Worm (Caenorhabditis elegans) whole organism, L1 larva: ENCODE data around the gene Y38E10A.28.
A peak's percentile ranks its signal among the peaks of the same experiment; 100 is the strongest.

ENCODE experiments used
- C04F5.9 ChIP-seq: sonication (generic microtip); optimal IDR thresholded peaks from 2 replicates; lab custom pipeline; 2016; ENCODE audit warnings: missing genetic modification characterization, missing compliant biosample characterization
- C16A3.4 ChIP-seq: fragments of 150-350 bp; optimal IDR thresholded peaks from 2 replicates; lab custom pipeline; 2014; ENCODE audit warnings: missing biosample characterization, missing genetic modification characterization
- F16B12.6 ChIP-seq: fragments of 150-350 bp; optimal IDR thresholded peaks from 2 replicates; lab custom pipeline; 2014; ENCODE audit warnings: missing biosample characterization, missing genetic modification characterization
- alr-1 ChIP-seq: fragments of 200-800 bp; sonication (Bioruptor generic); optimal IDR thresholded peaks from 2 replicates; lab custom pipeline; 2018; ENCODE audit warnings: borderline replicate concordance, mild to moderate bottlenecking, missing genetic modification characterization, missing compliant biosample characterization
- aly-2 ChIP-seq: fragments of 150-350 bp; optimal IDR thresholded peaks from 2 replicates; lab custom pipeline; 2014; ENCODE audit warnings: missing biosample characterization, missing genetic modification characterization
- ceh-63 ChIP-seq: fragments of 200-800 bp; sonication (Bioruptor generic); optimal IDR thresholded peaks from 2 replicates; lab custom pipeline; 2018; ENCODE audit warnings: mild to moderate bottlenecking, missing genetic modification characterization, missing compliant biosample characterization
- ceh-82 ChIP-seq, 3 experiments: fragments of 150-350 bp in 1 of 3; sonication (generic microtip) in 2 of 3; optimal IDR thresholded peaks; 2 replicates each; lab custom pipeline; 2014 to 2017; ENCODE audit warnings: missing biosample characterization in 3 of 3, missing genetic modification characterization in 3 of 3
- ceh-88 ChIP-seq: fragments of 200-800 bp; sonication (Bioruptor generic); IDR thresholded peaks from 2 replicates; pipeline ENCODE4 v1.3.6; 2022; ENCODE audit warnings: missing genetic modification characterization, missing compliant biosample characterization
- ces-1 ChIP-seq: fragments of 150-350 bp; optimal IDR thresholded peaks from 2 replicates; lab custom pipeline; 2014; ENCODE audit warnings: missing biosample characterization, missing genetic modification reagents, missing genetic modification characterization
- dsc-1 ChIP-seq: sonication (generic microtip); optimal IDR thresholded peaks from 2 replicates; lab custom pipeline; 2016; ENCODE audit warnings: mild to moderate bottlenecking, missing genetic modification characterization, missing compliant biosample characterization
- efl-1 ChIP-seq, 4 experiments: fragments of 150-350 bp; optimal IDR thresholded peaks in 3 of 4; peaks in 1 of 4; 1 replicate in 1 of 4; 2 replicates in 3 of 4; lab custom pipeline; 2014; ENCODE audit warnings: missing biosample characterization in 2 of 4, missing genetic modification characterization in 2 of 4, missing genetic modification reagents in 2 of 4
- egl-27 ChIP-seq, 2 experiments: fragments of 150-350 bp in 1 of 2; sonication (generic microtip); optimal IDR thresholded peaks; 3 replicates each; lab custom pipeline; 2017 to 2018; ENCODE audit warnings: missing biosample characterization in 2 of 2, missing genetic modification characterization in 2 of 2, missing genetic modification reagents in 2 of 2
- ets-5 ChIP-seq: fragments of 200-800 bp; sonication (Bioruptor generic); IDR thresholded peaks from 2 replicates; pipeline ENCODE4 v1.3.6; 2022; ENCODE audit warnings: missing genetic modification characterization, missing compliant biosample characterization
- fkh-10 ChIP-seq: sonication (generic microtip); optimal IDR thresholded peaks from 2 replicates; lab custom pipeline; 2017; ENCODE audit warnings: missing biosample characterization, missing genetic modification reagents, missing genetic modification characterization
- fkh-4 ChIP-seq: sonication (generic microtip); optimal IDR thresholded peaks from 2 replicates; lab custom pipeline; 2016; ENCODE audit warnings: missing compliant biosample characterization, missing genetic modification characterization, borderline replicate concordance
- fkh-8 ChIP-seq: sonication (generic microtip); optimal IDR thresholded peaks from 2 replicates; lab custom pipeline; 2016; ENCODE audit warnings: mild to moderate bottlenecking, missing genetic modification characterization, missing compliant biosample characterization
- irx-1 ChIP-seq: sonication (generic microtip); optimal IDR thresholded peaks from 2 replicates; lab custom pipeline; 2016; ENCODE audit warnings: missing genetic modification characterization, missing compliant biosample characterization
- jun-1 ChIP-seq: fragments of 150-350 bp; optimal IDR thresholded peaks from 2 replicates; lab custom pipeline; 2014; ENCODE audit warnings: missing biosample characterization, missing genetic modification reagents, missing genetic modification characterization
- lin-15B ChIP-seq: fragments of 150-350 bp; sonication (generic microtip); optimal IDR thresholded peaks from 3 replicates; lab custom pipeline; 2014; ENCODE audit warnings: missing biosample characterization, missing genetic modification characterization
- lin-35 ChIP-seq, 2 experiments: fragments of 150-350 bp; optimal IDR thresholded peaks; 2 replicates each; lab custom pipeline; 2014; ENCODE audit warnings: missing biosample characterization in 2 of 2, missing genetic modification characterization in 2 of 2, missing genetic modification reagents in 2 of 2
- lin-39 ChIP-seq: fragments of 150-350 bp; optimal IDR thresholded peaks from 2 replicates; lab custom pipeline; 2014; ENCODE audit warnings: missing biosample characterization, missing genetic modification reagents, missing genetic modification characterization
- lir-3 ChIP-seq: sonication (generic microtip); optimal IDR thresholded peaks from 2 replicates; lab custom pipeline; 2016; ENCODE audit warnings: mild to moderate bottlenecking, missing genetic modification characterization, moderate library complexity, missing compliant biosample characterization; ENCODE audit not compliant: poor library complexity
- mab-9 ChIP-seq: fragments of 200-800 bp; sonication (Bioruptor generic); IDR thresholded peaks from 2 replicates; pipeline ENCODE4 v1.3.6; 2022; ENCODE audit warnings: missing genetic modification reagents, missing genetic modification characterization, missing compliant biosample characterization
- mdl-1 ChIP-seq, 2 experiments: fragments of 150-350 bp; optimal IDR thresholded peaks; 2 replicates each; lab custom pipeline; 2014 to 2017; ENCODE audit warnings: missing biosample characterization in 2 of 2, missing genetic modification characterization in 2 of 2, inconsistent platforms in 1 of 2
- mef-2 ChIP-seq: fragments of 150-350 bp; optimal IDR thresholded peaks from 2 replicates; lab custom pipeline; 2014; ENCODE audit warnings: missing biosample characterization, missing genetic modification characterization
- mep-1 ChIP-seq: fragments of 150-350 bp; optimal IDR thresholded peaks from 2 replicates; lab custom pipeline; 2014; ENCODE audit warnings: missing biosample characterization, missing genetic modification characterization
- nhr-11 ChIP-seq: fragments of 150-350 bp; optimal IDR thresholded peaks from 2 replicates; lab custom pipeline; 2014; ENCODE audit warnings: missing biosample characterization, missing genetic modification characterization
- nhr-19 ChIP-seq: fragments of 200-800 bp; sonication (Bioruptor generic); conservative IDR thresholded peaks from 2 replicates; pipeline ENCODE4 v1.3.6; 2022; ENCODE audit warnings: missing genetic modification characterization, missing compliant biosample characterization
- nhr-20 ChIP-seq: sonication (generic microtip); optimal IDR thresholded peaks from 2 replicates; lab custom pipeline; 2016; ENCODE audit warnings: mild to moderate bottlenecking, missing genetic modification characterization, missing compliant biosample characterization
- nhr-28 ChIP-seq: fragments of 150-350 bp; optimal IDR thresholded peaks from 2 replicates; lab custom pipeline; 2014; ENCODE audit warnings: missing biosample characterization, missing genetic modification characterization
- nhr-47 ChIP-seq: sonication (generic microtip); optimal IDR thresholded peaks from 2 replicates; lab custom pipeline; 2016; ENCODE audit warnings: mild to moderate bottlenecking, missing genetic modification characterization, moderate library complexity, missing compliant biosample characterization
- nhr-71 ChIP-seq: sonication (generic microtip); optimal IDR thresholded peaks from 2 replicates; lab custom pipeline; 2016; ENCODE audit warnings: mild to moderate bottlenecking, missing genetic modification characterization, moderate library complexity, missing compliant biosample characterization
- nhr-76 ChIP-seq: sonication (generic microtip); optimal IDR thresholded peaks from 2 replicates; lab custom pipeline; 2017; ENCODE audit warnings: missing biosample characterization, missing genetic modification characterization
- nhr-77 ChIP-seq: fragments of 150-350 bp; optimal IDR thresholded peaks from 2 replicates; lab custom pipeline; 2014; ENCODE audit warnings: missing biosample characterization, missing genetic modification characterization
- nhr-84 ChIP-seq: sonication (generic microtip); optimal IDR thresholded peaks from 2 replicates; lab custom pipeline; 2017; ENCODE audit warnings: missing biosample characterization, missing genetic modification characterization
- nhr-85 ChIP-seq: sonication (generic microtip); peaks from one replicate; lab custom pipeline; 2016; ENCODE audit warnings: missing genetic modification characterization, inconsistent platforms, missing compliant biosample characterization
- nhr-90 ChIP-seq: sonication (generic microtip); optimal IDR thresholded peaks from 2 replicates; lab custom pipeline; 2016; ENCODE audit warnings: mild to moderate bottlenecking, missing genetic modification characterization, missing compliant biosample characterization; ENCODE audit not compliant: poor library complexity
- rnt-1 ChIP-seq: sonication (generic microtip); optimal IDR thresholded peaks from 2 replicates; lab custom pipeline; 2016; ENCODE audit warnings: mild to moderate bottlenecking, missing genetic modification characterization, moderate library complexity, missing compliant biosample characterization
- skn-1 ChIP-seq: fragments of 150-350 bp; optimal IDR thresholded peaks from 2 replicates; lab custom pipeline; 2014; ENCODE audit warnings: missing biosample characterization, missing genetic modification characterization
- snpc-4 ChIP-seq: fragments of 150-350 bp; optimal IDR thresholded peaks from 2 replicates; lab custom pipeline; 2014; ENCODE audit warnings: missing biosample characterization, missing genetic modification characterization
- sptf-1 ChIP-seq: fragments of 150-350 bp; optimal IDR thresholded peaks from 2 replicates; lab custom pipeline; 2014; ENCODE audit warnings: missing biosample characterization, missing genetic modification characterization
- swsn-7 ChIP-seq: sonication (generic microtip); optimal IDR thresholded peaks from 2 replicates; lab custom pipeline; 2016; ENCODE audit warnings: missing genetic modification characterization, missing compliant biosample characterization
- tlp-1 ChIP-seq: fragments of 150-350 bp; optimal IDR thresholded peaks from 2 replicates; lab custom pipeline; 2014; ENCODE audit warnings: missing biosample characterization, missing genetic modification characterization
- unc-130 ChIP-seq: fragments of 150-350 bp; optimal IDR thresholded peaks from 2 replicates; lab custom pipeline; 2017; ENCODE audit warnings: missing biosample characterization, missing genetic modification characterization, inconsistent platforms
- unc-30 ChIP-seq: sonication (generic microtip); optimal IDR thresholded peaks from 2 replicates; lab custom pipeline; 2017; ENCODE audit warnings: missing biosample characterization, missing genetic modification characterization
- unc-98 ChIP-seq: fragments of 200-800 bp; sonication (Bioruptor generic); IDR thresholded peaks from 2 replicates; pipeline ENCODE4 v1.3.6; 2022; ENCODE audit warnings: missing genetic modification characterization, missing compliant biosample characterization
- vab-15 ChIP-seq: sonication (generic microtip); optimal IDR thresholded peaks from 2 replicates; lab custom pipeline; 2017; ENCODE audit warnings: missing genotype, mild to moderate bottlenecking, missing genetic modification characterization, missing compliant biosample characterization
- xbp-1 ChIP-seq: sonication (generic microtip); optimal IDR thresholded peaks from 2 replicates; lab custom pipeline; 2016; ENCODE audit warnings: missing genetic modification characterization, missing compliant biosample characterization
- zag-1 ChIP-seq: fragments of 150-350 bp; optimal IDR thresholded peaks from 2 replicates; lab custom pipeline; 2014; ENCODE audit warnings: missing biosample characterization, missing genetic modification characterization
- zip-4 ChIP-seq: fragments of 200-800 bp; sonication (Bioruptor generic); optimal IDR thresholded peaks from 2 replicates; lab custom pipeline; 2018; ENCODE audit warnings: mild to moderate bottlenecking, missing genetic modification characterization, moderate library complexity, missing compliant biosample characterization
- ztf-11 ChIP-seq, 2 experiments: sonication (generic microtip); optimal IDR thresholded peaks; 2 replicates each; lab custom pipeline; 2016 to 2017; ENCODE audit warnings: missing genetic modification characterization in 2 of 2, missing biosample characterization in 1 of 2, missing compliant biosample characterization in 1 of 2

The Y38E10A.28 gene

ce11 chrII:12678867-12679134, 49.3 kb downstream of the Y38E10A.28 start, which contains the start of gene Y38E10A.24:
Gene Y38E10A.24, plus strand, starts transcription at chrII:12679035.
- TF ChIP-seq nhr-20 (tag; lab: Kevin White, UChicago) (no peak), unc-30 (tag; lab: Kevin White, UChicago) (no peak), nhr-11 (tag; lab: Kevin White, UChicago) (no peak), ceh-88 (GFP tag; lab: Robert Waterston, UW) (no peak), ceh-63 (GFP tag; lab: Kevin White, UChicago) (no peak), lin-39 (tag; lab: Kevin White, UChicago) (no peak), fkh-10 (no peak), vab-15 (tag; lab: Kevin White, UChicago) (no peak), nhr-19 (GFP tag; lab: Robert Waterston, UW) (no peak), nhr-85 (no peak), unc-98 (no peak), fkh-4 (tag; lab: Kevin White, UChicago) (no peak), nhr-76 (tag; lab: Kevin White, UChicago) (no peak), nhr-71 (no peak), nhr-90 (no peak), lin-15B (tag; lab: Kevin White, UChicago) (no peak), irx-1 (no peak)
- TF ChIP-seq, all 84 proteins: peak for 0

ce11 chrII:12679635-12680034, 50.1 kb downstream of the Y38E10A.28 start, which contains the start of the genes Y38E10A.33 and cox-10:
Gene Y38E10A.33, minus strand, starts transcription at chrII:12679646.
Gene cox-10, plus strand, starts transcription at chrII:12679954.
- TF ChIP-seq unc-30 (tag; lab: Kevin White, UChicago) (no peak), nhr-84 (tag; lab: Kevin White, UChicago) (no peak), sptf-1 (tag; lab: Kevin White, UChicago) (no peak), aly-2 (tag; lab: Kevin White, UChicago) (peak; percentile 20), dsc-1 (tag; lab: Kevin White, UChicago) (peak; percentile 79), ztf-11 (tag; optimal IDR thresholded peaks at IDR 0.05; lab: Kevin White, UChicago) (peak in 1 of 2 experiments; percentile 38), ets-5 (GFP tag; lab: Robert Waterston, UW) (no peak), lin-35 (GFP tag; optimal IDR thresholded peaks at IDR 0.05; lab: Kevin White, UChicago) (peak; percentile 91 to 94), swsn-7 (tag; lab: Kevin White, UChicago) (peak; percentile 73), ces-1 (no peak), zag-1 (tag; lab: Kevin White, UChicago) (no peak), nhr-85 (peak; percentile 80), mab-9 (GFP tag; lab: Robert Waterston, UW) (no peak), irx-1 (peak; percentile 56), lin-39 (tag; lab: Kevin White, UChicago) (peak; percentile 60), xbp-1 (tag; lab: Kevin White, UChicago) (peak; percentile 70), nhr-20 (tag; lab: Kevin White, UChicago) (peak; percentile 69), snpc-4 (tag; lab: Kevin White, UChicago) (peak; percentile 55), egl-27 (tag; optimal IDR thresholded peaks at IDR 0.05; lab: Kevin White, UChicago) (no peak), nhr-19 (GFP tag; lab: Robert Waterston, UW) (peak; percentile 84), vab-15 (tag; lab: Kevin White, UChicago) (no peak), mdl-1 (tag; optimal IDR thresholded peaks at IDR 0.05; lab: Kevin White, UChicago) (no peak), C04F5.9 (tag; lab: Kevin White, UChicago) (peak; percentile 14), nhr-11 (tag; lab: Kevin White, UChicago) (no peak), zip-4 (peak; percentile 40), tlp-1 (no peak), mep-1 (tag; lab: Kevin White, UChicago) (peak; percentile 37), nhr-47 (tag; lab: Kevin White, UChicago) (peak; percentile 86), C16A3.4 (tag; lab: Kevin White, UChicago) (peak; percentile 65), efl-1 (optimal IDR thresholded peaks at IDR 0.05; lab: Kevin White, UChicago) (peak; percentile 66 to 94), efl-1 (GFP tag; optimal IDR thresholded peaks at IDR 0.05 in 1 of 2; lab: Kevin White, UChicago) (peak; percentile 95 to 100), skn-1 (tag; lab: Kevin White, UChicago) (peak; percentile 71), nhr-28 (tag; lab: Kevin White, UChicago) (no peak), unc-130 (tag; lab: Kevin White, UChicago) (peak; percentile 36), fkh-8 (tag; lab: Kevin White, UChicago) (peak; percentile 12), alr-1 (tag; lab: Kevin White, UChicago) (no peak), nhr-77 (no peak), ceh-82 (tag; optimal IDR thresholded peaks at IDR 0.05; lab: Kevin White, UChicago) (peak; percentile 58 to 68 (median 66)), mef-2 (tag; lab: Kevin White, UChicago) (no peak), lir-3 (no peak), jun-1 (tag; lab: Kevin White, UChicago) (peak; percentile 12), F16B12.6 (tag; lab: Kevin White, UChicago) (no peak), rnt-1 (tag; lab: Kevin White, UChicago) (no peak)
